Fruit fly (Drosophila melanogaster): Measurements from ENCODE around the gene Ir76a.
A peak's percentile ranks its signal among the peaks of the same experiment; 100 is the strongest.

Gene Ir76a

DNA sequence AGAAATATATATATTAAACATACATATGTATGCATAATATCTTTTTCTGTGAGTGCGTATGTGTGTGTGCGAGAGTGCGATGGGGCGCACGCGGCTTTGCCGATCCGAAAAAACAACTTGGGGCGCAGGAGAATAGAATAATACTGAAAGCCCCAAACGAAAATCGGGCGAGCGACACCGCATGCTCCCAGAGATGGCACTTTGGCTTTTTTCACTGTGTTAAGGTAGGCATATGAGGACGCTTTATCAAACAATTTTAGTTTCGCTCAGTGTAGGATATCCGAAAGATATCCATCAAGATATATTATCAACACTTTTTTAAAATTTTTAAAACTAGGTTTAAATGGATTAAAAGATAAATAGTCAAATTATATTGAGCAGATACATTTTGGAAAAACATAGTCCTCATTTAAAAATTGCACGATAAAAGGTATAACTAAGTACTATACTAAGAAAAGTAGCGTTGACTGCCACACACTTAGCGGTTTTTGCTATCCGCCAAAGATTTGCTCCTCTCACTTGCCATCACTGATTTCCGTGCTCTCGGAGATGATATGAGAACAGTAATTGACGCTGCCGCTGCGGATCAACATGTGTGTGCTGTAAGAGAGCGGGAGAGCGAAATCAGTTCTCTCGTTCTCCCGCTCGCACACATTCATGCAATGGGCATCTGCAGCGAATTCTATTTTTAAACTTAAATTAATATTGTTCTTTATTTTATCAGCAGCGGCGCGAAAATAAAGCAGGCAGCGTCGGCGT, 8.0 kb upstream of the Ir76a start (continued):
- TF ChIP-seq CG31388 (GFP tag; optimal IDR thresholded peaks at IDR 0.05) (no peak), CG3163 (GFP tag; optimal IDR thresholded peaks at IDR 0.05) (peak; percentile 16), CHES-1-like (GFP tag; optimal IDR thresholded peaks at IDR 0.05) (peak; percentile 60), CG10565 (GFP tag; optimal IDR thresholded peaks at IDR 0.05) (no peak), CG4730 (GFP tag; IDR thresholded peaks at IDR 0.05) (no peak), ems (GFP tag; optimal IDR thresholded peaks at IDR 0.05) (peak; percentile 4), Mad (GFP tag; optimal IDR thresholded peaks at IDR 0.05) (peak; percentile 66), scrt (GFP tag; optimal IDR thresholded peaks at IDR 0.05) (no peak), CG11398 (GFP tag; optimal IDR thresholded peaks at IDR 0.05) (no peak), Usf (GFP tag; optimal IDR thresholded peaks at IDR 0.05) (peak; percentile 73), CG13624 (GFP tag; optimal IDR thresholded peaks at IDR 0.05) (peak; percentile 64), Nf-YC (tag; optimal IDR thresholded peaks at IDR 0.05) (peak; percentile 63), lola (GFP tag; optimal IDR thresholded peaks at IDR 0.05) (peak in 1 of 3 experiments; percentile 74), ftz-f1 (GFP tag; optimal IDR thresholded peaks at IDR 0.05) (no peak), so (GFP tag; IDR thresholded peaks at IDR 0.05) (0 out of 3 replicates have a peak, but pooled peaks have one; percentile 29), ham (GFP tag; IDR thresholded peaks at IDR 0.05) (no peak), CG2120 (GFP tag; optimal IDR thresholded peaks at IDR 0.05) (peak; percentile 87), dm (GFP tag; optimal IDR thresholded peaks at IDR 0.05) (peak; percentile 69), slbo (GFP tag; IDR thresholded peaks at IDR 0.05) (peak; percentile 66), CG30403 (GFP tag; optimal IDR thresholded peaks at IDR 0.05) (peak; percentile 88), CG1603 (tag; optimal IDR thresholded peaks at IDR 0.05) (peak; percentile 15), CG12391 (tag; optimal IDR thresholded peaks at IDR 0.05) (peak; percentile 78), nerfin-1 (tag; optimal IDR thresholded peaks at IDR 0.05) (peak; percentile 7), mirr (GFP tag; optimal IDR thresholded peaks at IDR 0.05) (no peak), CG10366 (GFP tag; IDR thresholded peaks at IDR 0.05) (peak; percentile 19; the same call in 1 of the 2 replicates), prd (optimal IDR thresholded peaks at IDR 0.05) (no peak), prd (GFP tag; IDR thresholded peaks at IDR 0.05) (peak; percentile 70; the same call in 2 of the 3 replicates), Fer1 (GFP tag; optimal IDR thresholded peaks at IDR 0.05) (peak; percentile 49), B-H2 (GFP tag; optimal IDR thresholded peaks at IDR 0.05) (peak; percentile 31), Dp (GFP tag; optimal IDR thresholded peaks at IDR 0.05) (no peak), CG10267 (tag; optimal IDR thresholded peaks at IDR 0.05) (peak; percentile 61), Camta (GFP tag; optimal IDR thresholded peaks at IDR 0.05) (peak; percentile 69), jigr1 (GFP tag; IDR thresholded peaks at IDR 0.05) (no peak), D19A (tag; optimal IDR thresholded peaks at IDR 0.05) (peak; percentile 62), CG13894 (tag; optimal IDR thresholded peaks at IDR 0.05) (peak; percentile 20), MESR4 (GFP tag; optimal IDR thresholded peaks at IDR 0.05) (no peak), CG11696 (GFP tag; IDR thresholded peaks at IDR 0.05) (no peak), dan (GFP tag; IDR thresholded peaks at IDR 0.05) (no peak), slp2 (GFP tag; optimal IDR thresholded peaks at IDR 0.05) (peak; percentile 38), Nf-YB (GFP tag; optimal IDR thresholded peaks at IDR 0.05) (peak; percentile 44), MBD-R2 (GFP tag; IDR thresholded peaks at IDR 0.05) (0 out of 2 replicates have a peak, but pooled peaks have one; percentile 15), amos (GFP tag; IDR thresholded peaks at IDR 0.05; ENCODE audit: partially characterized antibody) (no peak; the same call in 1 of the 2 replicates), CG6689 (GFP tag; IDR thresholded peaks at IDR 0.05) (peak; percentile 60), pzg (GFP tag; optimal IDR thresholded peaks at IDR 0.05) (no peak), ssp (GFP tag; IDR thresholded peaks at IDR 0.05) (peak; percentile 55), CTCF (GFP tag; optimal IDR thresholded peaks at IDR 0.05) (no peak), CG14014 (GFP tag; IDR thresholded peaks at IDR 0.05) (peak; percentile 42), br (optimal IDR thresholded peaks at IDR 0.05) (no peak), CG8281 (tag; optimal IDR thresholded peaks at IDR 0.05) (peak; percentile 24), gro (GFP tag; optimal IDR thresholded peaks at IDR 0.05) (no peak), CG13296 (GFP tag; optimal IDR thresholded peaks at IDR 0.05) (peak; percentile 45)
